Fruit fly (Drosophila melanogaster): ENCODE measurements around the gene app.

app gene

DNA sequence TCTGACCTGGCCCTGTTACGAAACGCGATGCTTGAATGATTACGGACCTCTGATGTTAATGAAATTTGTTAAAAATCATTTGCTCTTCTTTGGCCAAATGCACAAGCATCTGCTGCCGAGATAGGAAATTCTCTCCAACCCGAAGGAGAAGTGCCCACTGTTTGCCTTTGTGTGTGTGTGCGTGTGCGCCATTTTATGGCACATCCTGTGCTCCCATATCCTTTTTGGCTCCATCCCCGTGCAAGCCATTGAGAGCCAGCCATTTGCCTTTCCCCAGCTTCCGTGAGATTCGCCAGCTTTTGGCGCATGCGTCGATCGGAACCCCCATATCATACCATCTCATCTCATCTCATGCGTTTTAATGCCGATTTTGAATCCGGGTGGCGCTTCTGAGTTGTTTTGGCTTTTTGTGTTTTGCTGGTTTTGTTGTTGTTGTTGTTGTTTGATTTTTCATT is 29.5 kb upstream of the app start, which contains the start of gene CG4328:
Gene CG4328 (minus strand): TSS at position 51 of the 455 bp plus-strand sequence.
- TF ChIP-seq abd-A (tag; optimal IDR thresholded peaks at IDR 0.05) (peak; percentile 7), otp (GFP tag; IDR thresholded peaks at IDR 0.05) (no peak), CG10979 (tag; optimal IDR thresholded peaks at IDR 0.05) (no peak), CG10321 (GFP tag; IDR thresholded peaks at IDR 0.05) (no peak), CG4360 (GFP tag; IDR thresholded peaks at IDR 0.05) (0 out of 2 replicates have a peak, but pooled peaks have one; percentile 29), Nf-YC (tag; optimal IDR thresholded peaks at IDR 0.05) (peak; percentile 90), Nf-YB (GFP tag; optimal IDR thresholded peaks at IDR 0.05) (peak; percentile 86), CG12299 (tag; optimal IDR thresholded peaks at IDR 0.05) (no peak), ewg (GFP tag; optimal IDR thresholded peaks at IDR 0.05) (peak; percentile 66), PHDP (tag; optimal IDR thresholded peaks at IDR 0.05) (no peak), salm (tag; optimal IDR thresholded peaks at IDR 0.05) (no peak), Trl (optimal IDR thresholded peaks at IDR 0.05) (peak in 1 of 2 experiments; percentile 11), Trl (GFP tag; optimal IDR thresholded peaks at IDR 0.05) (no peak), tna (GFP tag; IDR thresholded peaks at IDR 0.05; ENCODE audit: partially characterized antibody) (no peak)

- peak; percentile 71 for TF ChIP-seq Hey (tag; optimal IDR thresholded peaks at IDR 0.05)
- TF ChIP-seq lola (GFP tag; optimal IDR thresholded peaks at IDR 0.05), result no peak
- no peak for TF ChIP-seq sna (GFP tag; IDR thresholded peaks at IDR 0.05; ENCODE audit: partially characterized antibody)
- TF ChIP-seq odd (GFP tag; optimal IDR thresholded peaks at IDR 0.05), result no peak
- TF ChIP-seq Sry-β (GFP tag; optimal IDR thresholded peaks at IDR 0.05), result no peak
- 0 out of 2 replicates have a peak, but pooled peaks have one; percentile 17 for TF ChIP-seq CG11247 (GFP tag; IDR thresholded peaks at IDR 0.05)
- TF ChIP-seq CG10462 (GFP tag; optimal IDR thresholded peaks at IDR 0.05), result no peak
- no peak for TF ChIP-seq CG31224 (GFP tag; IDR thresholded peaks at IDR 0.05)
- peak; percentile 66 for TF ChIP-seq nerfin-1 (tag; optimal IDR thresholded peaks at IDR 0.05)
- no peak for TF ChIP-seq ssp (GFP tag; IDR thresholded peaks at IDR 0.05)
- TF ChIP-seq CG5180 (GFP tag; optimal IDR thresholded peaks at IDR 0.05), result no peak
- no peak for TF ChIP-seq ATbp (GFP tag; optimal IDR thresholded peaks at IDR 0.05)
- TF ChIP-seq C15 (GFP tag; IDR thresholded peaks at IDR 0.05), result no peak
- TF ChIP-seq Bdp1 (GFP tag; optimal IDR thresholded peaks at IDR 0.05), result no peak
- TF ChIP-seq CG3163 (GFP tag; optimal IDR thresholded peaks at IDR 0.05), result no peak
- no peak for TF ChIP-seq sc (optimal IDR thresholded peaks at IDR 0.05)
- no peak for TF ChIP-seq sc (GFP tag; optimal IDR thresholded peaks at IDR 0.05)
- TF ChIP-seq fd96Cb (tag; optimal IDR thresholded peaks at IDR 0.05), result no peak
- TF ChIP-seq rib (GFP tag; IDR thresholded peaks at IDR 0.05), result no peak
- no peak for TF ChIP-seq exex (tag; optimal IDR thresholded peaks at IDR 0.05)
- TF ChIP-seq gcm (GFP tag; optimal IDR thresholded peaks at IDR 0.05), result no peak
- TF ChIP-seq Dad (GFP tag; optimal IDR thresholded peaks at IDR 0.05), result no peak
- no peak for TF ChIP-seq pan (optimal IDR thresholded peaks at IDR 0.05)
- no peak for TF ChIP-seq pan (GFP tag; optimal IDR thresholded peaks at IDR 0.05 in 1 of 2, IDR thresholded peaks at IDR 0.05 in 1 of 2)
- TF ChIP-seq CG5953 (GFP tag; IDR thresholded peaks at IDR 0.05), result no peak
- peak; percentile 60 for TF ChIP-seq Nf-YB (GFP tag; optimal IDR thresholded peaks at IDR 0.05)
- no peak for TF ChIP-seq ems (GFP tag; optimal IDR thresholded peaks at IDR 0.05)
- peak; percentile 59 for TF ChIP-seq pros (GFP tag; optimal IDR thresholded peaks at IDR 0.05)
- no peak for TF ChIP-seq CG31365 (tag; optimal IDR thresholded peaks at IDR 0.05)
- TF ChIP-seq kni (GFP tag; optimal IDR thresholded peaks at IDR 0.05), result peak; percentile 10
- TF ChIP-seq cwo (GFP tag; optimal IDR thresholded peaks at IDR 0.05), result no peak
- no peak for TF ChIP-seq Elba2 (GFP tag; optimal IDR thresholded peaks at IDR 0.05)
- no peak for TF ChIP-seq CG1792 (GFP tag; optimal IDR thresholded peaks at IDR 0.05)
- TF ChIP-seq oc (tag; optimal IDR thresholded peaks at IDR 0.05), result peak; percentile 66
- no peak for TF ChIP-seq shn (GFP tag; optimal IDR thresholded peaks at IDR 0.05)
- no peak for TF ChIP-seq wor (GFP tag; IDR thresholded peaks at IDR 0.05)
- no peak for TF ChIP-seq wdn (GFP tag; IDR thresholded peaks at IDR 0.05)
- TF ChIP-seq CG18619 (GFP tag; optimal IDR thresholded peaks at IDR 0.05), result no peak
Observed at dm6 chr3L:12294602-12295001, 28.0 kb upstream of the app start.

Data from whole organism, embryonic.